Worm (Caenorhabditis elegans): Measurements from ENCODE around the gene srt-47.

ce11 chrIV:15024426-15024825 lies 28.7 kb downstream of the srt-47 start:
- no peak for TF ChIP-seq lin-13 (GFP tag; optimal IDR thresholded peaks at IDR 0.05)
- TF ChIP-seq mdl-1 (tag; optimal IDR thresholded peaks at IDR 0.05), result no peak
- no peak for TF ChIP-seq unc-62 (GFP tag; optimal IDR thresholded peaks at IDR 0.05)
- TF ChIP-seq ama-1 (optimal IDR thresholded peaks at IDR 0.05), result no peak
- TF ChIP-seq ceh-82 (tag; optimal IDR thresholded peaks at IDR 0.05), result no peak
- TF ChIP-seq snpc-4 (tag; optimal IDR thresholded peaks at IDR 0.05), result no peak
